Worm (Caenorhabditis elegans) whole organism, early embryonic: Measurements from ENCODE around the gene dpy-3.

ENCODE experiments used
- B0310.2 ChIP-seq: sonication (generic microtip); optimal IDR thresholded peaks from 2 replicates; lab custom pipeline; 2016; ENCODE audit warnings: mild to moderate bottlenecking, missing genetic modification characterization, missing compliant biosample characterization
- F13C5.2 ChIP-seq: sonication (generic microtip); optimal IDR thresholded peaks from 2 replicates; lab custom pipeline; 2017; ENCODE audit warnings: mild to moderate bottlenecking, missing genetic modification characterization, inconsistent platforms, missing compliant biosample characterization
- aly-1 ChIP-seq: sonication (generic microtip); optimal IDR thresholded peaks from 2 replicates; lab custom pipeline; 2016; ENCODE audit warnings: missing genetic modification characterization, missing compliant biosample characterization
- ama-1 ChIP-seq: fragments of 150-350 bp; optimal IDR thresholded peaks from 2 replicates; lab custom pipeline; 2014
- ceh-13 ChIP-seq: fragments of 200-800 bp; sonication (Bioruptor generic); optimal IDR thresholded peaks from 2 replicates; lab custom pipeline; 2018; ENCODE audit warnings: mild to moderate bottlenecking, missing genetic modification characterization, missing compliant biosample characterization
- ceh-36 ChIP-seq: sonication (generic microtip); optimal IDR thresholded peaks from 2 replicates; lab custom pipeline; 2016; ENCODE audit warnings: missing genetic modification characterization, inconsistent platforms, missing compliant biosample characterization
- ets-7 ChIP-seq: sonication (generic microtip); optimal IDR thresholded peaks from 2 replicates; lab custom pipeline; 2016; ENCODE audit warnings: missing genotype, missing genetic modification characterization, missing compliant biosample characterization
- flt-1 ChIP-seq: fragments of 200-800 bp; sonication (Bioruptor generic); IDR thresholded peaks from 2 replicates; pipeline ENCODE4 v1.3.6; 2022; ENCODE audit warnings: missing genetic modification characterization, missing compliant biosample characterization
- hmbx-1 ChIP-seq: sonication (generic microtip); optimal IDR thresholded peaks from 2 replicates; lab custom pipeline; 2016; ENCODE audit warnings: mild to moderate bottlenecking, missing genetic modification characterization, missing compliant biosample characterization
- hmg-4 ChIP-seq: fragments of 200-800 bp; sonication (Bioruptor generic); optimal IDR thresholded peaks from 2 replicates; lab custom pipeline; 2018; ENCODE audit warnings: mild to moderate bottlenecking, missing genetic modification characterization, missing compliant biosample characterization
- hnd-1 ChIP-seq: sonication (generic microtip); optimal IDR thresholded peaks from 2 replicates; lab custom pipeline; 2016; ENCODE audit warnings: missing genetic modification characterization, missing compliant biosample characterization
- pes-1 ChIP-seq: fragments of 200-800 bp; sonication (Bioruptor generic); IDR thresholded peaks from 2 replicates; pipeline ENCODE4 v1.3.6; 2022; ENCODE audit warnings: missing genetic modification reagents, missing genetic modification characterization, missing compliant biosample characterization
- scrt-1 ChIP-seq: fragments of 200-800 bp; sonication (Bioruptor generic); IDR thresholded peaks from 2 replicates; pipeline ENCODE4 v1.3.6; 2022; ENCODE audit warnings: missing genetic modification characterization, missing compliant biosample characterization
- sea-1 ChIP-seq: fragments of 200-800 bp; sonication (Bioruptor generic); conservative IDR thresholded peaks from 2 replicates; pipeline ENCODE4 v1.3.6; 2022; ENCODE audit warnings: missing genetic modification characterization, missing compliant biosample characterization
- tbx-11 ChIP-seq: fragments of 200-800 bp; sonication (Bioruptor generic); IDR thresholded peaks from 2 replicates; pipeline ENCODE4 v1.3.6; 2022; ENCODE audit warnings: missing genetic modification characterization, missing compliant biosample characterization
- tbx-37 ChIP-seq: fragments of 200-800 bp; sonication (Bioruptor generic); conservative IDR thresholded peaks from 2 replicates; pipeline ENCODE4 v1.3.6; 2022; ENCODE audit warnings: missing genetic modification reagents, missing genetic modification characterization, missing compliant biosample characterization
- tra-4 ChIP-seq: sonication (generic microtip); optimal IDR thresholded peaks from 2 replicates; lab custom pipeline; 2017; ENCODE audit warnings: missing genetic modification characterization, missing compliant biosample characterization

dpy-3 gene

ce11 chrX:2145629-2146028 is at the start of gene dpy-3:
Gene dpy-3 (minus strand): TSS chrX:2145647.
- no peak for TF ChIP-seq tbx-37 (GFP tag; lab: Robert Waterston, UW)
- no peak for TF ChIP-seq ets-7 (tag; lab: Kevin White, UChicago)
- TF ChIP-seq hmg-4 (GFP tag; lab: Kevin White, UChicago) = no peak
- no peak for TF ChIP-seq hmbx-1
- TF ChIP-seq tbx-11 (GFP tag; lab: Robert Waterston, UW) = no peak
- no peak for TF ChIP-seq scrt-1 (GFP tag; lab: Robert Waterston, UW)

ce11 chrX:2191925-2192554 is 46.6 kb upstream of the dpy-3 start, which contains the start of gene gap-1:
Gene gap-1 (plus strand): TSS chrX:2192504.
- TF ChIP-seq ets-7 (tag; lab: Kevin White, UChicago) (no peak), ceh-13 (no peak), ceh-36 (no peak), tbx-11 (GFP tag; lab: Robert Waterston, UW) (no peak), pes-1 (GFP tag; lab: Robert Waterston, UW) (no peak), flt-1 (GFP tag; lab: Robert Waterston, UW) (no peak), B0310.2 (no peak), ama-1 (lab: Kevin White, UChicago) (no peak), sea-1 (GFP tag; lab: Robert Waterston, UW) (no peak), hnd-1 (tag; lab: Kevin White, UChicago) (no peak), tra-4 (tag; lab: Kevin White, UChicago) (no peak), tbx-37 (GFP tag; lab: Robert Waterston, UW) (no peak), aly-1 (tag; lab: Kevin White, UChicago) (no peak), scrt-1 (GFP tag; lab: Robert Waterston, UW) (no peak), hmbx-1 (no peak), hmg-4 (GFP tag; lab: Kevin White, UChicago) (no peak), F13C5.2 (no peak)

DNA sequence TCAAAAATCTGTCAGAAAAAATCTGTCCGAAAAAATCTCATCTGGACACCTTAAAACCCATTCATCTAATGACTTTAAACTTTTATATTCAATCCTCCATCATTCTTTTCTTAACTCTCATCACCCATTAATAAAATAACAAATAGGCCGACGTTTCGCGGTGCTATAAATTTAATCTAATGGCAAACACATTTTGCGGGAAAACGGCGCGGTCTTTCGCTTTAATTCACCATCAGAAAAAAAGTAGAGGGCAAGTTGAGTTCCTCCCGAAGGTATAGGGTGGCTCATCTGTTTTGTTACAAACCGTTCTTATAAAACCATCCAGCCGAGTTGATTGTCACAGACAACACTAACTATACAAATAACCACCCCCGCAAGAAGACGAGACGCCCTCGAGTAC is 45.3 kb upstream of the dpy-3 start:
- no peak for TF ChIP-seq tbx-37 (GFP tag; lab: Robert Waterston, UW)
- no peak for TF ChIP-seq ama-1 (lab: Kevin White, UChicago)
- no peak for TF ChIP-seq hmg-4 (GFP tag; lab: Kevin White, UChicago)
- TF ChIP-seq tbx-11 (GFP tag; lab: Robert Waterston, UW) = no peak
- TF ChIP-seq F13C5.2 = no peak
- TF ChIP-seq B0310.2 = no peak
- no peak for TF ChIP-seq flt-1 (GFP tag; lab: Robert Waterston, UW)
- TF ChIP-seq ceh-13 = no peak
- no peak for TF ChIP-seq hnd-1 (tag; lab: Kevin White, UChicago)
- no peak for TF ChIP-seq aly-1 (tag; lab: Kevin White, UChicago)

DNA sequence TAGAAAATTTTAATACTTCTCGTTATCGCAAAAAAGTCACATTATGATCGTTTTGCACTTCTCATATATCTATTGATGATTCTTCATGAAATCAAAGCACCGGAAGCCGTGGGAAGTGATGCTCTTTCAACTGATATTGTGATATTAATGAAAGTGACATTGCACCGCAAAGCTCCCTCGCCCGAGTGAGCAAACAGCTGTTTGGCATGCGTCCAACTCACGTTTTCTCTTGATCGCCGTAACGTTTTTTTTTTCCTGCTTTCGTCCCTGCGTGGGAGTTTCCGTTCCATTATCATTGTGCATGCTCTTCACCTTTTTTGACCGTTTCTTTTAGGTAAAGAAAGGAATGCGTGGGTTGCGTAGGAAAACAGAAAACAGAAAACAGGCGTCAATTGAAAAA is 43.4 kb upstream of the dpy-3 start:
- TF ChIP-seq ets-7 (tag; lab: Kevin White, UChicago) (no peak), ama-1 (lab: Kevin White, UChicago) (no peak), tra-4 (tag; lab: Kevin White, UChicago) (no peak)

- TF ChIP-seq F13C5.2 (no peak), hnd-1 (tag; lab: Kevin White, UChicago) (no peak), tbx-11 (GFP tag; lab: Robert Waterston, UW) (no peak), ama-1 (lab: Kevin White, UChicago) (no peak), ceh-36 (no peak), ets-7 (tag; lab: Kevin White, UChicago) (no peak), aly-1 (tag; lab: Kevin White, UChicago) (no peak), hmg-4 (GFP tag; lab: Kevin White, UChicago) (no peak)
Measured at ce11 chrX:2180588-2180987, 35.1 kb upstream of the dpy-3 start, which contains the start of gene F48B9.1. Gene F48B9.1 (plus strand): TSS chrX:2180888.

DNA sequence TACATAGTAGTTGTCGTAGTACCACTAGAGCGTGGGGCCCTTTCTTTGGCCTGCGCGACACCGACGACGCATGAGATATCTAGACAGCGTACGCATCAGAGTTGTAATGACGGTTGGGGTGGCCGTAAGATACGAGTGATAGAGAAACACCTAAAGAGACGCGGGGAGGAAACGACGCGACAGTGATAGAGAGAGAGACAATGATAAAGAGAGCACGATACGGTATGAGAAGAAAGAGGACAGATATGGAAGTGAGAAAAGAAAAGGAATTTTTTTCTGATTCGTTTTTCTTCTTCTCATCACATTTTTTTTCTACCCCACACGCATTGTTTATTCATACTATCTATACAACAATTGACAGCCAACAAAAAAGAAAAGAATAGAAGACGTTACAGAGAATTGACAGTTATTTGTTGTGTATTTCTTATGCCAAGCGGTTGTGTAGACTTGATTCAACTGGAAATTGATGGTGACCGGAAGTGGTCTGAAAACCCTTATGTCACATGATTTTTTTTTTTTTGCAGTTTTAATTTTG is 33.0 kb upstream of the dpy-3 start:
- TF ChIP-seq scrt-1 (GFP tag; lab: Robert Waterston, UW) (no peak), pes-1 (GFP tag; lab: Robert Waterston, UW) (no peak), tra-4 (tag; lab: Kevin White, UChicago) (no peak), hnd-1 (tag; lab: Kevin White, UChicago) (no peak), F13C5.2 (no peak), sea-1 (GFP tag; lab: Robert Waterston, UW) (no peak), flt-1 (GFP tag; lab: Robert Waterston, UW) (no peak), ets-7 (tag; lab: Kevin White, UChicago) (no peak), tbx-37 (GFP tag; lab: Robert Waterston, UW) (no peak)

- TF ChIP-seq pes-1 (GFP tag; lab: Robert Waterston, UW) (no peak), flt-1 (GFP tag; lab: Robert Waterston, UW) (no peak), B0310.2 (no peak), ets-7 (tag; lab: Kevin White, UChicago) (no peak), tbx-11 (GFP tag; lab: Robert Waterston, UW) (no peak), tra-4 (tag; lab: Kevin White, UChicago) (no peak), aly-1 (tag; lab: Kevin White, UChicago) (no peak), scrt-1 (GFP tag; lab: Robert Waterston, UW) (no peak), ama-1 (lab: Kevin White, UChicago) (no peak), hmg-4 (GFP tag; lab: Kevin White, UChicago) (no peak), hnd-1 (tag; lab: Kevin White, UChicago) (no peak), hmbx-1 (no peak), F13C5.2 (no peak), ceh-13 (no peak), sea-1 (GFP tag; lab: Robert Waterston, UW) (no peak), ceh-36 (no peak), tbx-37 (GFP tag; lab: Robert Waterston, UW) (no peak)
Measured at ce11 chrX:2177731-2178326, 32.4 kb upstream of the dpy-3 start.
